Fruit fly (Drosophila melanogaster): ENCODE measurements around the gene CG10657.
A peak's percentile ranks its signal among the peaks of the same experiment; 100 is the strongest.

The CG10657 gene

DNA sequence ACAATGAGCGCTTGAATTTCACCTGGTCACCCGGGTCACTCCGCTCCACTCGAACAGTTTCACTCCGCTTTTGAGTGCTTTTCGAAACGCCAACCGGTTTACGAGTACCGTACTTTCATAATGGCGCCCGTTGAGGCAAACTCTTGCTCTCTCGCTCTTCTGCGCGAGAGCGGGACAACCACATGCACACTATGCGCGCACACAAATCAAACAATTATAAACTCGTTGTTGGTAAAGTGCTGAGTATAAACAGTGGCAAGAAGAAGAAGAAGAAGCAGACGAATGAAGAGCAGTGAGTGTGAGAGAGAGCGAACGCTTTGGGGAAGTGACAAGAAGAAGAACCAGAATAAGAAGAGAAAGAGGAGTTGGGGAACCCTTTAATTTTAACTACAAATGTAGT, 29.0 kb downstream of the CG10657 start, which contains the start of gene eyg (continued):
- TF ChIP-seq CG10979 (tag; optimal IDR thresholded peaks at IDR 0.05) (no peak), Mes4 (GFP tag; optimal IDR thresholded peaks at IDR 0.05) (peak; percentile 44), bowl (GFP tag; IDR thresholded peaks at IDR 0.05) (no peak; the same call in 1 of the 2 replicates), fu2 (GFP tag; optimal IDR thresholded peaks at IDR 0.05) (peak; percentile 8), ttk (GFP tag; IDR thresholded peaks at IDR 0.05) (no peak), Rx (GFP tag; IDR thresholded peaks at IDR 0.05) (no peak), CG18262 (tag; optimal IDR thresholded peaks at IDR 0.05) (peak; percentile 14), Nf-YB (GFP tag; optimal IDR thresholded peaks at IDR 0.05) (peak; percentile 100), ci (GFP tag; IDR thresholded peaks at IDR 0.05) (peak; percentile 69; the same call in 2 of the 3 replicates), zen (tag; optimal IDR thresholded peaks at IDR 0.05) (peak; percentile 36), hkb (optimal IDR thresholded peaks at IDR 0.05) (peak; percentile 74), hkb (GFP tag; IDR thresholded peaks at IDR 0.05) (0 out of 2 replicates have a peak, but pooled peaks have one; percentile 51), Spps (tag; optimal IDR thresholded peaks at IDR 0.05) (no peak), otp (GFP tag; IDR thresholded peaks at IDR 0.05) (0 out of 3 replicates have a peak, but pooled peaks have one; percentile 70), CG7745 (tag; optimal IDR thresholded peaks at IDR 0.05) (peak; percentile 6), CG3281 (GFP tag; optimal IDR thresholded peaks at IDR 0.05) (no peak), zfh1 (GFP tag; IDR thresholded peaks at IDR 0.05) (0 out of 3 replicates have a peak, but pooled peaks have one; percentile 11), Ets97D (GFP tag; optimal IDR thresholded peaks at IDR 0.05) (peak; percentile 12), CG12299 (tag; optimal IDR thresholded peaks at IDR 0.05) (no peak), CG3065 (GFP tag; optimal IDR thresholded peaks at IDR 0.05) (peak; percentile 4), Xbp1 (GFP tag; optimal IDR thresholded peaks at IDR 0.05) (no peak), trem (tag; optimal IDR thresholded peaks at IDR 0.05) (peak; percentile 17), pan (optimal IDR thresholded peaks at IDR 0.05) (no peak), pan (GFP tag; optimal IDR thresholded peaks at IDR 0.05 in 1 of 2, IDR thresholded peaks at IDR 0.05 in 1 of 2) (peak in 1 of 2 experiments; percentile 39), CG11695 (GFP tag; IDR thresholded peaks at IDR 0.05) (0 out of 3 replicates have a peak, but pooled peaks have one; percentile 35), grn (GFP tag; optimal IDR thresholded peaks at IDR 0.05) (peak; percentile 30), crc (GFP tag; optimal IDR thresholded peaks at IDR 0.05) (no peak), Opbp (GFP tag; IDR thresholded peaks at IDR 0.05; ENCODE audit: partially characterized antibody) (peak; percentile 61; the same call in 1 of the 3 replicates), CG33213 (GFP tag; optimal IDR thresholded peaks at IDR 0.05) (peak; percentile 30), amos (GFP tag; IDR thresholded peaks at IDR 0.05; ENCODE audit: partially characterized antibody) (peak; percentile 65; the same call in 1 of the 2 replicates), Nf-YA (GFP tag; IDR thresholded peaks at IDR 0.05) (peak; percentile 98), CG15479 (GFP tag; optimal IDR thresholded peaks at IDR 0.05) (peak; percentile 18), Gug (GFP tag; IDR thresholded peaks at IDR 0.05) (no peak), salm (tag; optimal IDR thresholded peaks at IDR 0.05) (no peak), schlank (tag; optimal IDR thresholded peaks at IDR 0.05) (peak; percentile 21), Side (GFP tag; optimal IDR thresholded peaks at IDR 0.05) (peak; percentile 29), Six4 (GFP tag; optimal IDR thresholded peaks at IDR 0.05) (peak; percentile 17), CG6791 (GFP tag; IDR thresholded peaks at IDR 0.05; ENCODE audit: partially characterized antibody) (peak; percentile 58; the same call in 2 of the 3 replicates), CG10959 (GFP tag; IDR thresholded peaks at IDR 0.05) (no peak), CG7987 (GFP tag; optimal IDR thresholded peaks at IDR 0.05) (peak; percentile 47), CG13775 (GFP tag; optimal IDR thresholded peaks at IDR 0.05) (peak; percentile 28), CG2202 (tag; optimal IDR thresholded peaks at IDR 0.05) (peak; percentile 48), CG9215 (GFP tag; IDR thresholded peaks at IDR 0.05) (no peak), tll (GFP tag; optimal IDR thresholded peaks at IDR 0.05) (peak in 1 of 2 experiments; percentile 36), onecut (GFP tag; IDR thresholded peaks at IDR 0.05) (peak; percentile 13; the same call in 1 of the 2 replicates), CG17568 (GFP tag; optimal IDR thresholded peaks at IDR 0.05) (no peak), CG1647 (GFP tag; optimal IDR thresholded peaks at IDR 0.05) (peak; percentile 2), aop (GFP tag; IDR thresholded peaks at IDR 0.05) (peak; percentile 36; the same call in 1 of the 2 replicates), luna (GFP tag; optimal IDR thresholded peaks at IDR 0.05) (no peak), Hr51 (GFP tag; optimal IDR thresholded peaks at IDR 0.05) (peak in 1 of 2 experiments; percentile 30)

All from whole organism, embryonic.